Fruit fly (Drosophila melanogaster) whole organism, prepupa: ENCODE results near the gene CG13731.

Source experiments
- Blimp-1 ChIP-seq: fragments of 200-800 bp; sonication (Bioruptor generic); optimal IDR thresholded peaks from 3 replicates; lab custom pipeline; 2017; ENCODE audit warnings: missing biosample characterization, missing genetic modification characterization, mild to moderate bottlenecking, moderate library complexity, missing genetic modification reagents
- CG10669 ChIP-seq: fragments of 200-800 bp; sonication (Bioruptor generic); optimal IDR thresholded peaks from 3 replicates; lab custom pipeline; 2018; ENCODE audit warnings: missing biosample characterization, mild to moderate bottlenecking, missing genetic modification characterization, moderate library complexity
- CG11294 ChIP-seq: fragments of 200-800 bp; sonication (Bioruptor generic); IDR thresholded peaks from 2 replicates; pipeline ENCODE4 v1.3.6; 2022; ENCODE audit warnings: missing biosample characterization, missing genetic modification characterization
- CG11762 ChIP-seq: fragments of 200-800 bp; sonication (Bioruptor generic); optimal IDR thresholded peaks from 3 replicates; lab custom pipeline; 2016; ENCODE audit warnings: missing biosample characterization, missing genetic modification characterization; ENCODE audit not compliant: insufficient read depth
- CG11902 ChIP-seq: fragments of 200-800 bp; sonication (Bioruptor generic); optimal IDR thresholded peaks from 3 replicates; lab custom pipeline; 2016; ENCODE audit warnings: missing biosample characterization, missing genetic modification characterization
- CG15336 ChIP-seq: fragments of 200-800 bp; sonication (Bioruptor generic); IDR thresholded peaks from 2 replicates; pipeline ENCODE4 v1.3.6; 2022; ENCODE audit warnings: missing biosample characterization, missing genetic modification characterization
- CG1621 ChIP-seq: fragments of 200-800 bp; sonication (Bioruptor generic); optimal IDR thresholded peaks from 3 replicates; lab custom pipeline; 2018; ENCODE audit warnings: missing biosample characterization, mild to moderate bottlenecking, missing genetic modification characterization
- CG3032 ChIP-seq: fragments of 200-800 bp; optimal IDR thresholded peaks from 2 replicates; lab custom pipeline; 2019; ENCODE audit warnings: missing biosample characterization, mild to moderate bottlenecking, missing genetic modification characterization, moderate library complexity
- CG31627 ChIP-seq: fragments of 200-800 bp; sonication (Bioruptor generic); optimal IDR thresholded peaks from 3 replicates; lab custom pipeline; 2016; ENCODE audit warnings: missing biosample characterization, missing genetic modification characterization
- CG32006 ChIP-seq: fragments of 200-800 bp; sonication (Bioruptor generic); optimal IDR thresholded peaks from 3 replicates; lab custom pipeline; 2017; ENCODE audit warnings: missing biosample characterization, mild to moderate bottlenecking, missing genetic modification characterization
- CG34406 ChIP-seq: fragments of 200-800 bp; sonication (Bioruptor generic); optimal IDR thresholded peaks from 3 replicates; lab custom pipeline; 2016; ENCODE audit warnings: missing biosample characterization, missing genetic modification characterization
- CG6854 ChIP-seq: fragments of 200-800 bp; sonication (Bioruptor generic); optimal IDR thresholded peaks from 2 replicates; lab custom pipeline; 2017; ENCODE audit warnings: missing biosample characterization, mild to moderate bottlenecking, missing genetic modification characterization
- CG7368 ChIP-seq: fragments of 200-800 bp; sonication (Bioruptor generic); optimal IDR thresholded peaks from 3 replicates; lab custom pipeline; 2016; ENCODE audit warnings: missing biosample characterization, missing genetic modification characterization
- CG8119 ChIP-seq: fragments of 200-800 bp; sonication (Bioruptor generic); IDR thresholded peaks from 3 replicates; pipeline ENCODE4 v1.3.6; 2022; ENCODE audit warnings: missing biosample characterization, missing genetic modification characterization
- CG8632 ChIP-seq: fragments of 200-800 bp; sonication (Bioruptor generic); optimal IDR thresholded peaks from 3 replicates; lab custom pipeline; 2016; ENCODE audit warnings: missing biosample characterization, missing genetic modification characterization
- Eip93F ChIP-seq: fragments of 200-800 bp; sonication (Bioruptor generic); optimal IDR thresholded peaks from 2 replicates; lab custom pipeline; 2016; ENCODE audit warnings: missing biosample characterization, mild to moderate bottlenecking, missing genetic modification characterization
- Ets21C ChIP-seq: fragments of 200-800 bp; sonication (Bioruptor generic); optimal IDR thresholded peaks from 3 replicates; lab custom pipeline; 2016; ENCODE audit warnings: missing biosample characterization, missing genetic modification characterization
- Ets96B ChIP-seq: fragments of 200-800 bp; optimal IDR thresholded peaks from 2 replicates; lab custom pipeline; 2019; ENCODE audit warnings: missing biosample characterization, mild to moderate bottlenecking, missing genetic modification characterization, moderate library complexity
- Gug ChIP-seq: fragments of 200-800 bp; sonication (Bioruptor generic); IDR thresholded peaks from 2 replicates; pipeline ENCODE4 v1.3.6; 2022; ENCODE audit warnings: missing biosample characterization, missing genetic modification characterization
- Hr38 ChIP-seq: sonication (Bioruptor generic); optimal IDR thresholded peaks from 2 replicates; lab custom pipeline; 2016; ENCODE audit warnings: missing biosample characterization, missing genetic modification characterization
- Hr4 ChIP-seq: fragments of 200-800 bp; sonication (Bioruptor generic); optimal IDR thresholded peaks from 3 replicates; lab custom pipeline; 2016; ENCODE audit warnings: missing biosample characterization, missing genetic modification characterization
- Lpt ChIP-seq: fragments of 200-800 bp; sonication (Bioruptor generic); optimal IDR thresholded peaks from 3 replicates; lab custom pipeline; 2016; ENCODE audit warnings: missing biosample characterization, missing genetic modification characterization
- Sox14 ChIP-seq: fragments of 200-800 bp; sonication (Bioruptor generic); optimal IDR thresholded peaks from 3 replicates; lab custom pipeline; 2016; ENCODE audit warnings: missing biosample characterization, missing genetic modification characterization
- Sox15 ChIP-seq: fragments of 200-800 bp; sonication (Bioruptor generic); optimal IDR thresholded peaks from 3 replicates; lab custom pipeline; 2016; ENCODE audit warnings: missing biosample characterization, missing genetic modification characterization
- achi ChIP-seq: fragments of 200-800 bp; sonication (Bioruptor generic); optimal IDR thresholded peaks from 3 replicates; lab custom pipeline; 2016; ENCODE audit warnings: missing biosample characterization, missing genetic modification characterization
- acj6 ChIP-seq: fragments of 200-800 bp; sonication (Bioruptor generic); optimal IDR thresholded peaks from 3 replicates; lab custom pipeline; 2016; ENCODE audit warnings: missing biosample characterization, missing genetic modification characterization
- cyc ChIP-seq: fragments of 200-800 bp; sonication (Bioruptor generic); optimal IDR thresholded peaks from 3 replicates; lab custom pipeline; 2016; ENCODE audit warnings: missing biosample characterization, missing genetic modification characterization
- dac ChIP-seq: fragments of 200-800 bp; sonication (Bioruptor generic); optimal IDR thresholded peaks from 2 replicates; lab custom pipeline; 2017; ENCODE audit warnings: missing biosample characterization, mild to moderate bottlenecking, missing genetic modification characterization
- dsx ChIP-seq: fragments of 200-800 bp; optimal IDR thresholded peaks from 3 replicates; lab custom pipeline; 2019; ENCODE audit warnings: missing biosample characterization, mild to moderate bottlenecking, missing genetic modification characterization, moderate library complexity; ENCODE audit not compliant: poor library complexity, severe bottlenecking
- eg ChIP-seq: fragments of 200-800 bp; sonication (Bioruptor generic); IDR thresholded peaks from 3 replicates; pipeline ENCODE4 v1.3.6; 2022; ENCODE audit warnings: missing biosample characterization, missing genetic modification characterization
- fd85E ChIP-seq: fragments of 200-800 bp; sonication (Bioruptor generic); optimal IDR thresholded peaks from 3 replicates; lab custom pipeline; 2016; ENCODE audit warnings: missing biosample characterization, missing genetic modification characterization
- fkh ChIP-seq: fragments of 200-800 bp; sonication (Bioruptor generic); optimal IDR thresholded peaks from 3 replicates; lab custom pipeline; 2017; ENCODE audit warnings: missing biosample characterization, mild to moderate bottlenecking, missing genetic modification characterization, moderate library complexity
- net ChIP-seq: fragments of 200-800 bp; sonication (Bioruptor generic); optimal IDR thresholded peaks from 3 replicates; lab custom pipeline; 2016; ENCODE audit warnings: missing biosample characterization, missing genetic modification characterization
- salr ChIP-seq, 2 experiments: fragments of 200-800 bp; sonication (Bioruptor generic); optimal IDR thresholded peaks; 3 replicates each; lab custom pipeline; 2016 to 2018; ENCODE audit warnings: missing biosample characterization in 2 of 2, missing genetic modification characterization in 2 of 2, mild to moderate bottlenecking in 1 of 2
- ss ChIP-seq, 2 experiments: fragments of 200-800 bp; sonication (Bioruptor generic); optimal IDR thresholded peaks; 2 replicates in 1 of 2; 3 replicates in 1 of 2; lab custom pipeline; 2017 to 2018; ENCODE audit warnings: mild to moderate bottlenecking in 2 of 2, missing biosample characterization in 2 of 2, missing genetic modification characterization in 2 of 2, moderate library complexity in 1 of 2
- svp ChIP-seq: fragments of 200-800 bp; sonication (Bioruptor generic); peaks from one replicate; lab custom pipeline; 2016; ENCODE audit warnings: missing biosample characterization, missing genetic modification characterization
- topi ChIP-seq: fragments of 200-800 bp; sonication (Bioruptor generic); optimal IDR thresholded peaks from 3 replicates; lab custom pipeline; 2016; ENCODE audit warnings: missing biosample characterization, missing genetic modification characterization
- vri ChIP-seq: fragments of 200-800 bp; sonication (Bioruptor generic); optimal IDR thresholded peaks from 3 replicates; lab custom pipeline; 2016; ENCODE audit warnings: missing biosample characterization, mild to moderate bottlenecking, missing genetic modification characterization

CG13731 gene

dm6 chr3L:17430957-17431585 is 42.3 kb upstream of the CG13731 start (continued):
- TF ChIP-seq acj6 (GFP tag; lab: Kevin White, UChicago) = peak; percentile 38
- TF ChIP-seq Eip93F (GFP tag; lab: Kevin White, UChicago) = peak; percentile 34
- TF ChIP-seq CG7368 (GFP tag; lab: Kevin White, UChicago) = no peak
- no peak for TF ChIP-seq Sox15
- TF ChIP-seq dac (GFP tag; lab: Kevin White, UChicago) = no peak
- TF ChIP-seq salr (GFP tag; optimal IDR thresholded peaks at IDR 0.05; lab: Kevin White, UChicago) = no peak
- TF ChIP-seq topi = peak; percentile 33
- TF ChIP-seq CG10669 (GFP tag; lab: Kevin White, UChicago) = no peak
- peak; percentile 39 for TF ChIP-seq Hr4 (GFP tag; lab: Kevin White, UChicago)
- peak; percentile 37 for TF ChIP-seq fkh (GFP tag; lab: Kevin White, UChicago)
- no peak for TF ChIP-seq CG3032 (tag; lab: Kevin White, UChicago)
- no peak for TF ChIP-seq Ets96B (tag; lab: Kevin White, UChicago)
- TF ChIP-seq CG11294 (GFP tag; lab: Robert Waterston, UW) = no peak
- TF ChIP-seq CG32006 (GFP tag; lab: Kevin White, UChicago) = peak; percentile 50
- TF ChIP-seq net (GFP tag; lab: Kevin White, UChicago) = no peak
- no peak for TF ChIP-seq CG11762
- TF ChIP-seq vri = peak; percentile 29
- TF ChIP-seq CG11902 (GFP tag; lab: Kevin White, UChicago) = no peak
- TF ChIP-seq CG1621 = no peak
- TF ChIP-seq eg (GFP tag; lab: Robert Waterston, UW) = no peak
- no peak for TF ChIP-seq dsx (GFP tag; lab: Kevin White, UChicago)
- TF ChIP-seq CG34406 (GFP tag; lab: Kevin White, UChicago) = no peak
- TF ChIP-seq CG8632 = no peak
- TF ChIP-seq achi (GFP tag; lab: Kevin White, UChicago) = no peak
- TF ChIP-seq ss (GFP tag; optimal IDR thresholded peaks at IDR 0.05; lab: Kevin White, UChicago) = no peak
- peak; percentile 27; the same call in 1 of the 2 replicates for TF ChIP-seq CG15336
- TF ChIP-seq cyc (GFP tag; lab: Kevin White, UChicago) = no peak
- peak; percentile 37 for TF ChIP-seq Sox14 (GFP tag; lab: Kevin White, UChicago)
- TF ChIP-seq Gug (GFP tag; lab: Robert Waterston, UW) = no peak
- no peak for TF ChIP-seq Lpt (GFP tag; lab: Kevin White, UChicago)
- TF ChIP-seq CG8119 (GFP tag; lab: Robert Waterston, UW) = peak; percentile 24; the same call in 1 of the 3 replicates
- TF ChIP-seq CG31627 (GFP tag; lab: Kevin White, UChicago) = peak; percentile 7
- TF ChIP-seq fd85E = no peak

dm6 chr3L:17430390-17430789 is 41.6 kb upstream of the CG13731 start:
- TF ChIP-seq Ets96B (tag; lab: Kevin White, UChicago) = no peak
- peak; percentile 68 for TF ChIP-seq fkh (GFP tag; lab: Kevin White, UChicago)
- TF ChIP-seq CG6854 (GFP tag; lab: Kevin White, UChicago) = no peak
- no peak for TF ChIP-seq Gug (GFP tag; lab: Robert Waterston, UW)
- peak; percentile 36 for TF ChIP-seq Blimp-1 (GFP tag; lab: Kevin White, UChicago)
- peak; percentile 32 for TF ChIP-seq dsx (GFP tag; lab: Kevin White, UChicago)
- TF ChIP-seq svp = peak; percentile 18
- no peak for TF ChIP-seq Sox15
- no peak for TF ChIP-seq Sox14 (GFP tag; lab: Kevin White, UChicago)
- TF ChIP-seq CG31627 (GFP tag; lab: Kevin White, UChicago) = no peak
- TF ChIP-seq achi (GFP tag; lab: Kevin White, UChicago) = no peak
- TF ChIP-seq CG11902 (GFP tag; lab: Kevin White, UChicago) = no peak
- TF ChIP-seq vri = peak; percentile 26
- no peak for TF ChIP-seq net (GFP tag; lab: Kevin White, UChicago)
- TF ChIP-seq Hr38 = no peak
- TF ChIP-seq Eip93F (GFP tag; lab: Kevin White, UChicago) = no peak
- no peak for TF ChIP-seq Ets21C (GFP tag; lab: Kevin White, UChicago)
- TF ChIP-seq, all 60 proteins: peak for 5
